Fruit fly (Drosophila melanogaster) whole organism, embryonic: Measurements from ENCODE around the gene CG14273.
A peak's percentile ranks its signal among the peaks of the same experiment; 100 is the strongest.

Experiments used
- Aef1 ChIP-seq: fragments of 200-800 bp; sonication (Bioruptor generic); IDR thresholded peaks from 3 replicates; pipeline ENCODE4 v1.3.6; 2022; ENCODE audit warnings: missing biosample characterization, missing genetic modification characterization
- CG11560 ChIP-seq: fragments of 200-800 bp; sonication (Bioruptor generic); IDR thresholded peaks from 3 replicates; pipeline ENCODE4 v1.3.6; 2022; ENCODE audit warnings: missing biosample characterization, missing genetic modification characterization
- CG12659 ChIP-seq: fragments of 200-800 bp; sonication (Bioruptor generic); optimal IDR thresholded peaks from 3 replicates; lab custom pipeline; 2017; ENCODE audit warnings: mild to moderate bottlenecking, missing biosample characterization, missing genetic modification reagents, missing genetic modification characterization
- CG1602 ChIP-seq: fragments of 200-800 bp; sonication (Bioruptor generic); optimal IDR thresholded peaks from 3 replicates; lab custom pipeline; 2016; ENCODE audit warnings: missing biosample characterization, missing genetic modification characterization
- CG17328 ChIP-seq: fragments of 200-800 bp; sonication (Bioruptor generic); IDR thresholded peaks from 2 replicates; pipeline ENCODE4 v1.3.6; 2022; ENCODE audit warnings: missing biosample characterization, missing genetic modification characterization
- CG2129 ChIP-seq: fragments of 200-800 bp; sonication (Bioruptor generic); IDR thresholded peaks from 2 replicates; pipeline ENCODE4 v1.3.6; 2022; ENCODE audit warnings: missing biosample characterization, missing genetic modification characterization; ENCODE audit not compliant: partially characterized antibody
- CG3065 ChIP-seq: fragments of 200-800 bp; sonication (Bioruptor generic); optimal IDR thresholded peaks from 2 replicates; lab custom pipeline; 2016; ENCODE audit warnings: missing biosample characterization, missing genetic modification characterization
- CG34376 ChIP-seq: fragments of 200-800 bp; sonication (Bioruptor generic); optimal IDR thresholded peaks from 2 replicates; lab custom pipeline; 2018; ENCODE audit warnings: missing biosample characterization, mild to moderate bottlenecking, missing genetic modification characterization
- CG6272 ChIP-seq: fragments of 200-800 bp; sonication (Bioruptor generic); IDR thresholded peaks from 2 replicates; pipeline ENCODE4 v1.3.6; 2022; ENCODE audit warnings: missing biosample characterization, missing genetic modification characterization
- CG7357 ChIP-seq: fragments of 200-800 bp; sonication (Bioruptor generic); IDR thresholded peaks from 3 replicates; pipeline ENCODE4 v1.3.6; 2022; ENCODE audit warnings: missing biosample characterization, missing genetic modification characterization
- CG8281 ChIP-seq: fragments of 200-800 bp; sonication (Bioruptor generic); optimal IDR thresholded peaks from 2 replicates; lab custom pipeline; 2018; ENCODE audit warnings: missing biosample characterization, mild to moderate bottlenecking, missing genetic modification characterization, moderate library complexity
- CG8478 ChIP-seq: fragments of >200 bp; optimal IDR thresholded peaks from 2 replicates; lab custom pipeline; 2018
- CG8765 ChIP-seq: fragments of 200-800 bp; sonication (Bioruptor generic); IDR thresholded peaks from 2 replicates; pipeline ENCODE4 v1.3.6; 2022; ENCODE audit warnings: missing biosample characterization, missing genetic modification characterization
- CG9797 ChIP-seq: fragments of 200-800 bp; sonication (Bioruptor generic); optimal IDR thresholded peaks from 3 replicates; lab custom pipeline; 2018; ENCODE audit warnings: missing biosample characterization, mild to moderate bottlenecking, missing genetic modification characterization
- Deaf1 ChIP-seq: fragments of 200-800 bp; optimal IDR thresholded peaks from 3 replicates; lab custom pipeline; 2019; ENCODE audit warnings: missing biosample characterization, mild to moderate bottlenecking, missing genetic modification characterization, moderate library complexity
- Dfd ChIP-seq, 2 experiments: fragments of >200 bp; optimal IDR thresholded peaks; 2 replicates each; lab custom pipeline; 2017; ENCODE audit warnings: missing biosample characterization in 2 of 2, missing genetic modification characterization in 2 of 2
- Doc2 ChIP-seq: fragments of 200-800 bp; sonication (Bioruptor generic); IDR thresholded peaks from 2 replicates; pipeline ENCODE4 v1.3.6; 2022; ENCODE audit warnings: missing biosample characterization, missing genetic modification characterization
- Dref ChIP-seq: fragments of 200-800 bp; sonication (Bioruptor generic); IDR thresholded peaks from 2 replicates; pipeline ENCODE4 v1.3.6; 2022; ENCODE audit warnings: missing biosample characterization, missing genetic modification characterization
- Elba2 ChIP-seq: fragments of 200-800 bp; sonication (Bioruptor generic); optimal IDR thresholded peaks from 3 replicates; lab custom pipeline; 2016; ENCODE audit warnings: missing biosample characterization, missing genetic modification characterization
- Fer2 ChIP-seq: fragments of 200-800 bp; sonication (Bioruptor generic); optimal IDR thresholded peaks from 2 replicates; lab custom pipeline; 2018; ENCODE audit warnings: missing biosample characterization, mild to moderate bottlenecking, missing genetic modification characterization, moderate library complexity
- Fer3 ChIP-seq: fragments of 200-800 bp; sonication (Bioruptor generic); optimal IDR thresholded peaks from 2 replicates; lab custom pipeline; 2018; ENCODE audit warnings: missing biosample characterization, mild to moderate bottlenecking, missing genetic modification characterization, moderate library complexity
- Gug ChIP-seq: fragments of 200-800 bp; sonication (Bioruptor generic); IDR thresholded peaks from 4 replicates; pipeline ENCODE4 v1.3.6; 2022; ENCODE audit warnings: missing biosample characterization, missing genetic modification characterization
- Hmr ChIP-seq: fragments of 200-800 bp; sonication (Bioruptor generic); optimal IDR thresholded peaks from 3 replicates; lab custom pipeline; 2017; ENCODE audit warnings: mild to moderate bottlenecking, missing biosample characterization, missing genetic modification reagents, missing genetic modification characterization
- Hmx ChIP-seq: fragments of 200-800 bp; sonication (Bioruptor generic); optimal IDR thresholded peaks from 2 replicates; lab custom pipeline; 2016; ENCODE audit warnings: missing biosample characterization, missing genetic modification characterization
- Lpt ChIP-seq: fragments of >200 bp; optimal IDR thresholded peaks from 2 replicates; lab custom pipeline; 2018; ENCODE audit warnings: missing biosample characterization, missing genetic modification characterization
- MESR4 ChIP-seq: fragments of 200-800 bp; sonication (Bioruptor generic); optimal IDR thresholded peaks from 2 replicates; lab custom pipeline; 2018; ENCODE audit warnings: missing biosample characterization, mild to moderate bottlenecking, missing genetic modification characterization, moderate library complexity
- Mad ChIP-seq: fragments of 200-800 bp; sonication (Bioruptor generic); optimal IDR thresholded peaks from 2 replicates; lab custom pipeline; 2016; ENCODE audit warnings: missing biosample characterization, missing genetic modification characterization
- NC2β ChIP-seq: fragments of 200-800 bp; sonication (Bioruptor generic); optimal IDR thresholded peaks from 2 replicates; lab custom pipeline; 2016; ENCODE audit warnings: missing biosample characterization, missing genetic modification characterization
- Optix ChIP-seq: fragments of 200-800 bp; sonication (Bioruptor generic); IDR thresholded peaks from 3 replicates; pipeline ENCODE4 v1.3.6; 2022; ENCODE audit warnings: missing biosample characterization, missing genetic modification characterization
- Six4 ChIP-seq: fragments of 200-800 bp; sonication (Bioruptor generic); optimal IDR thresholded peaks from 2 replicates; lab custom pipeline; 2016; ENCODE audit warnings: missing biosample characterization, missing genetic modification characterization
- ara ChIP-seq: fragments of 200-800 bp; sonication (Bioruptor generic); IDR thresholded peaks from 2 replicates; pipeline ENCODE4 v1.3.6; 2022; ENCODE audit warnings: missing biosample characterization, missing genetic modification characterization
- cad ChIP-seq: fragments of >200 bp; optimal IDR thresholded peaks from 2 replicates; lab custom pipeline; 2017; ENCODE audit warnings: missing biosample characterization, missing genetic modification characterization
- chinmo ChIP-seq: fragments of 200-800 bp; sonication (Bioruptor generic); IDR thresholded peaks from 4 replicates; pipeline ENCODE4 v1.3.6; 2022; ENCODE audit warnings: missing biosample characterization, missing genetic modification characterization; ENCODE audit not compliant: partially characterized antibody
- crc ChIP-seq: fragments of 200-800 bp; sonication (Bioruptor generic); optimal IDR thresholded peaks from 2 replicates; lab custom pipeline; 2016; ENCODE audit warnings: missing biosample characterization, missing genetic modification characterization
- dmrt99B ChIP-seq: fragments of 200-800 bp; sonication (Bioruptor generic); optimal IDR thresholded peaks from 2 replicates; lab custom pipeline; 2018; ENCODE audit warnings: missing biosample characterization, mild to moderate bottlenecking, missing genetic modification characterization, moderate library complexity
- exex ChIP-seq: fragments of 200-800 bp; sonication (Bioruptor generic); optimal IDR thresholded peaks from 4 replicates; lab custom pipeline; 2018; ENCODE audit warnings: missing biosample characterization, mild to moderate bottlenecking, missing genetic modification characterization, moderate library complexity
- gsb ChIP-seq: fragments of 200-800 bp; sonication (Bioruptor generic); IDR thresholded peaks from 2 replicates; pipeline ENCODE4 v1.3.6; 2022; ENCODE audit warnings: missing biosample characterization, missing genetic modification characterization
- jing ChIP-seq: fragments of 200-800 bp; sonication (Bioruptor generic); optimal IDR thresholded peaks from 2 replicates; lab custom pipeline; 2018; ENCODE audit warnings: missing biosample characterization, mild to moderate bottlenecking, missing genetic modification characterization
- jumu ChIP-seq: fragments of 200-800 bp; sonication (Bioruptor generic); optimal IDR thresholded peaks from 3 replicates; lab custom pipeline; 2016; ENCODE audit warnings: missing biosample characterization, missing genetic modification characterization
- luna ChIP-seq: fragments of 200-800 bp; sonication (Bioruptor generic); optimal IDR thresholded peaks from 2 replicates; lab custom pipeline; 2016; ENCODE audit warnings: missing biosample characterization, missing genetic modification characterization
- mam ChIP-seq: fragments of 200-800 bp; sonication (Bioruptor generic); optimal IDR thresholded peaks from 3 replicates; lab custom pipeline; 2016; ENCODE audit warnings: missing biosample characterization, missing genetic modification characterization
- nerfin-2 ChIP-seq: fragments of 200-800 bp; sonication (Bioruptor generic); IDR thresholded peaks from 2 replicates; pipeline ENCODE4 v1.3.6; 2022; ENCODE audit warnings: missing biosample characterization, missing genetic modification characterization; ENCODE audit not compliant: partially characterized antibody
- nmo ChIP-seq: fragments of 200-800 bp; sonication (Bioruptor generic); optimal IDR thresholded peaks from 2 replicates; lab custom pipeline; 2018; ENCODE audit warnings: missing biosample characterization, mild to moderate bottlenecking, missing genetic modification characterization, moderate library complexity
- org-1 ChIP-seq: fragments of 200-800 bp; sonication (Bioruptor generic); optimal IDR thresholded peaks from 2 replicates; lab custom pipeline; 2017; ENCODE audit warnings: missing biosample characterization, missing genetic modification characterization
- pita ChIP-seq: fragments of 200-800 bp; sonication (Bioruptor generic); optimal IDR thresholded peaks from 2 replicates; lab custom pipeline; 2017; ENCODE audit warnings: missing biosample characterization, mild to moderate bottlenecking, missing genetic modification characterization
- sc ChIP-seq, 3 experiments: fragments of >200 bp in 2 of 3; fragments of 200-800 bp in 1 of 3; sonication (Bioruptor generic) in 1 of 3; optimal IDR thresholded peaks; 2 replicates in 2 of 3; 3 replicates in 1 of 3; lab custom pipeline; 2017; ENCODE audit warnings: mild to moderate bottlenecking in 1 of 3, missing biosample characterization in 1 of 3, missing genetic modification characterization in 1 of 3, missing genetic modification reagents in 1 of 3
- sd ChIP-seq: fragments of 200-800 bp; sonication (Bioruptor generic); optimal IDR thresholded peaks from 3 replicates; lab custom pipeline; 2018; ENCODE audit warnings: missing biosample characterization, mild to moderate bottlenecking, missing genetic modification characterization, moderate library complexity
- sisA ChIP-seq: fragments of 200-800 bp; sonication (Bioruptor generic); IDR thresholded peaks from 2 replicates; pipeline ENCODE4 v1.3.6; 2022; ENCODE audit warnings: missing biosample characterization, missing genetic modification characterization
- trh ChIP-seq: fragments of 200-800 bp; sonication (Bioruptor generic); optimal IDR thresholded peaks from 2 replicates; lab custom pipeline; 2016; ENCODE audit warnings: missing biosample characterization, missing genetic modification characterization
- unc-4 ChIP-seq: fragments of 200-800 bp; sonication (Bioruptor generic); IDR thresholded peaks from 2 replicates; pipeline ENCODE4 v1.3.6; 2022; ENCODE audit warnings: missing biosample characterization, missing genetic modification characterization; ENCODE audit not compliant: partially characterized antibody
- zen ChIP-seq: fragments of 200-800 bp; sonication (Bioruptor generic); optimal IDR thresholded peaks from 3 replicates; lab custom pipeline; 2018; ENCODE audit warnings: missing biosample characterization, mild to moderate bottlenecking, missing genetic modification characterization, moderate library complexity

The CG14273 gene

dm6 chr2L:8319858-8320525 is 22.5 kb upstream of the CG14273 start, which contains the start of the genes mtsh and strat (continued):
- TF ChIP-seq CG7357 (GFP tag; lab: Robert Waterston, UW): no peak
- peak; percentile 54; the same call in 1 of the 2 replicates for TF ChIP-seq nerfin-2 (GFP tag; lab: Robert Waterston, UW)
- peak; percentile 90 for TF ChIP-seq Dref
- peak; percentile 88; the same call in 3 of the 4 replicates for TF ChIP-seq chinmo (GFP tag; lab: Robert Waterston, UW)
- 0 out of 2 replicates have a peak, but pooled peaks have one; percentile 42 for TF ChIP-seq ara (GFP tag; lab: Robert Waterston, UW)
- peak; percentile 8 for TF ChIP-seq org-1 (GFP tag; lab: Kevin White, UChicago)
- peak; percentile 39 for TF ChIP-seq CG8281 (tag; lab: Kevin White, UChicago)
- peak; percentile 33; the same call in 1 of the 2 replicates for TF ChIP-seq gsb (GFP tag; lab: Robert Waterston, UW)
- TF ChIP-seq trh: no peak
- no peak for TF ChIP-seq sd (tag; lab: Kevin White, UChicago)
- no peak for TF ChIP-seq crc
- TF ChIP-seq Doc2 (GFP tag; lab: Robert Waterston, UW): no peak
- TF ChIP-seq CG9797: peak; percentile 84
- TF ChIP-seq dmrt99B (tag; lab: Kevin White, UChicago): no peak
- peak; percentile 59 for TF ChIP-seq Six4 (GFP tag; lab: Kevin White, UChicago)
- TF ChIP-seq zen (tag; lab: Kevin White, UChicago): peak; percentile 79
- TF ChIP-seq Aef1 (GFP tag; lab: Robert Waterston, UW): no peak
- TF ChIP-seq CG17328 (GFP tag; lab: Robert Waterston, UW): peak; percentile 70
- TF ChIP-seq Dfd (GFP tag; optimal IDR thresholded peaks at IDR 0.05; lab: Kevin White, UChicago): no peak
- TF ChIP-seq luna (GFP tag; lab: Kevin White, UChicago): no peak
- TF ChIP-seq sisA (GFP tag; lab: Robert Waterston, UW): no peak
- peak; percentile 73 for TF ChIP-seq Fer3 (tag; lab: Kevin White, UChicago)
- peak; percentile 20 for TF ChIP-seq jing (GFP tag; lab: Kevin White, UChicago)
- TF ChIP-seq NC2β (GFP tag; lab: Kevin White, UChicago): peak; percentile 49
- TF ChIP-seq cad (GFP tag; lab: Kevin White, UChicago): no peak
- no peak for TF ChIP-seq CG1602 (GFP tag; lab: Kevin White, UChicago)
- peak; percentile 45 for TF ChIP-seq Mad (GFP tag; lab: Kevin White, UChicago)
- no peak for TF ChIP-seq Elba2 (GFP tag; lab: Kevin White, UChicago)
- TF ChIP-seq Lpt (GFP tag; lab: Kevin White, UChicago): no peak
- no peak for TF ChIP-seq CG8478 (lab: Kevin White, UChicago)
- TF ChIP-seq nmo (GFP tag; lab: Kevin White, UChicago): peak; percentile 62
- no peak for TF ChIP-seq Gug
- TF ChIP-seq Hmr (GFP tag; lab: Kevin White, UChicago): peak; percentile 78
- TF ChIP-seq CG34376 (GFP tag; lab: Kevin White, UChicago): peak; percentile 84
- TF ChIP-seq Hmx (GFP tag; lab: Kevin White, UChicago): no peak
- TF ChIP-seq CG8765 (GFP tag; lab: Robert Waterston, UW): no peak
- peak; percentile 31 for TF ChIP-seq Fer2 (tag; lab: Kevin White, UChicago)
- TF ChIP-seq unc-4: peak; percentile 59; the same call in 1 of the 2 replicates
- TF ChIP-seq MESR4 (GFP tag; lab: Kevin White, UChicago): peak; percentile 64

- no peak for TF ChIP-seq CG3065 (GFP tag; lab: Kevin White, UChicago)
- TF ChIP-seq jumu (GFP tag; lab: Kevin White, UChicago): no peak
- no peak for TF ChIP-seq CG2129 (GFP tag; lab: Robert Waterston, UW)
- no peak for TF ChIP-seq CG9797
- TF ChIP-seq CG12659 (GFP tag; lab: Kevin White, UChicago): no peak
- TF ChIP-seq sc (optimal IDR thresholded peaks at IDR 0.05; lab: Kevin White, UChicago): no peak
- no peak for TF ChIP-seq sc (GFP tag; optimal IDR thresholded peaks at IDR 0.05; lab: Kevin White, UChicago)
- no peak for TF ChIP-seq pita (GFP tag; lab: Kevin White, UChicago)
- TF ChIP-seq Optix (GFP tag; lab: Robert Waterston, UW): no peak
- no peak for TF ChIP-seq exex
- no peak for TF ChIP-seq CG6272 (GFP tag; lab: Robert Waterston, UW)
- TF ChIP-seq mam (GFP tag; lab: Kevin White, UChicago): no peak
- TF ChIP-seq CG11560 (tag; lab: Robert Waterston, UW): no peak
- TF ChIP-seq Deaf1 (tag; lab: Kevin White, UChicago): peak; percentile 91
Measured at dm6 chr2L:8325150-8325549, 17.3 kb upstream of the CG14273 start, which contains the start of gene CG7781. CG7781 (minus strand) TSS chr2L:8325409.
